Worm (Caenorhabditis elegans): ENCODE data around the gene cutc-1.

cutc-1 gene

DNA sequence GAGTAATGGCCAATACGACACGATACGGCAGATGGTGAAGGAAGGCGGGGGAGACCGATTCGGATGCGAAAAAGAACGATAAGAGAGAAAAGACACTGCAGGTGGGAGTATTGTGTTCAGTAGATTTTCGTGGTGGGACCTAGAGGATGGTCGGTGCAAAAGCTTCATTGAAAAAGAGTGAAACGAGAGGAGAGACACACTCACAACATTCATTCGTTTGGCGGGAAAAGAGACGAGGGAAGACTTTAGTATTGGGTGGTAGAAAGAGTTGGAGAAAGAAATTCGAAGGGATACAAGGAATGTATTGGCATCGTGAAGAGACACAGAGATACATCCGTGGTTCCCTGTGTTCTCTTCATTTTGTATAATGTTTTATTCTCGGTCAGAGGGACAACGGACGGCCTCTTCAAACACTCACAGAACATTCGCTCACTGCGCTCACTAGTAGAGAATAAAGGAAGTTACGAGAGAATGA, 47.0 kb downstream of the cutc-1 start (continued):
- TF ChIP-seq dpl-1 (GFP tag; optimal IDR thresholded peaks at IDR 0.05) (peak; percentile 73), sdz-12 (GFP tag; optimal IDR thresholded peaks at IDR 0.05) (no peak), egl-43 (GFP tag; IDR thresholded peaks at IDR 0.05) (no peak; the same call in 1 of the 2 replicates), F49E8.2 (tag; optimal IDR thresholded peaks at IDR 0.05; ENCODE audit: borderline replicate concordance) (no peak), F44E2.7 (GFP tag; IDR thresholded peaks at IDR 0.05) (no peak), daf-19 (GFP tag; conservative IDR thresholded peaks at IDR 0.05) (no peak)

DNA sequence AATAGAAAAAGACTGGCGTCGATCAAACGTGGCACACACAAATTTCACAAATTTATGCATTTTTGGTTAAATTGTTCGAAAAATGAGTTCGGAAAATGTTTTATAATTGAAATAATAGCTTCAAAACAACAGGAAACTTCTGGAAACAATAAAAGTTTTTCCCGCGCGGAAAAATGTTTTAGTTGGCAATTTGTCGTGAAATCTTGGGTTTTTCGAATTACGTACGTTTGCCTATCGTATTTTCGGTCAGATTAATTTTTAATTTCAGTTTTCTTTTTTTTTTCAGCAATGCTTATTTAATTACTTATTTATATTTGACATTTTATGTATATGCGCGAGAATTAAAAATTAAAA, 48.0 kb downstream of the cutc-1 start:
- TF ChIP-seq Y48G9A.11 (GFP tag; IDR thresholded peaks at IDR 0.05), result 0 out of 2 replicates have a peak, but pooled peaks have one; percentile 9
- TF ChIP-seq lsy-2 (tag; optimal IDR thresholded peaks at IDR 0.05), result no peak
- no peak for TF ChIP-seq skn-1 (tag; optimal IDR thresholded peaks at IDR 0.05)

DNA sequence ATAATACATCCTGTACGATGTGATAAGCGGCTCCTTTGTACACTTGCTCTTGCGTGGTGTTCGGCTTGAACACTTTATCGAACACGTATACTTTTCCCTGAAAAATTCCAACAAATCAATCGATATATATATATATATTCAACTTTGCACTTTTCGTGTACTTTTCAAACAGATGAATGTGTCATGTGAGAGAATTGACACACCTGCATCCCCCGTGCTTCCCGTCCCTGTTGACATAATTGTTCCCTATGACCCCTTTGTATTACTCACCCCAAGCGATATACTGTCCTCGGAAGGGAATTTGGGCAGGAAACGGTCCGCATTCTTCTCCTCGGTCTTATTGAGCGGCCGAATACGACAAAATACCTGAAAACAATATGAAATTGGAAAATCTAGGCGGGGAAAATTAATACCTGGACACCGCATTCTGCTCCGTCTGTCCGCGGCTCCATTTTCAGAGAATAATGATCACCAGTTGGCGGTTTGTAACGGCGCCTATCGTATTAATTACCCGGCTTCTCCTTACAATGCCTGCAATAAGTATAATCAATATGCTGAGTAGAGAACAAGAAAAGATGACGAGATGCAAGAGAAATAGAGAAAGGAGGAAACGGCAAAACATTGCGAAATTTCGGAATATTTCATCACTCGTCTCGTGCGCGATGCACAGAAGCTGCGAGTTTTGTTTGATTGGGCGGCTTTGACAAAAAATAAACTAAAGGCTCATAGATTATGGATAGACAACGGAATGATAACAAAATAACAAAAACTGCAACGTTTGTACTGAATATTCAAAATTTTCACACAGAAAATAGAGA, 48.6 kb downstream of the cutc-1 start, which contains the start of gene unc-116:
TSS of gene unc-116 (minus strand) at position 531 of the 818 bp plus-strand sequence.
- TF ChIP-seq lsy-2 (tag; optimal IDR thresholded peaks at IDR 0.05) (peak; percentile 3 to 72), snpc-1.2 (GFP tag; IDR thresholded peaks at IDR 0.05) (no peak), F26F4.8 (GFP tag; conservative IDR thresholded peaks at IDR 0.05) (no peak), ama-1 (optimal IDR thresholded peaks at IDR 0.05) (no peak), nhr-237 (tag; optimal IDR thresholded peaks at IDR 0.05) (no peak), egl-43 (GFP tag; IDR thresholded peaks at IDR 0.05) (0 out of 2 replicates have a peak, but pooled peaks have one; percentile 28), lim-7 (GFP tag; IDR thresholded peaks at IDR 0.05) (no peak), Y5F2A.4 (GFP tag; optimal IDR thresholded peaks at IDR 0.05) (no peak), ZK337.2 (GFP tag; IDR thresholded peaks at IDR 0.05) (no peak), F10B5.3 (tag; optimal IDR thresholded peaks at IDR 0.05) (no peak), tra-1 (GFP tag; IDR thresholded peaks at IDR 0.05) (no peak), nhr-48 (tag; optimal IDR thresholded peaks at IDR 0.05) (no peak), hlh-11 (tag; optimal IDR thresholded peaks at IDR 0.05) (no peak), nhr-25 (tag; optimal IDR thresholded peaks at IDR 0.05; ENCODE audit: borderline replicate concordance, insufficient read depth) (no peak), php-3 (GFP tag; IDR thresholded peaks at IDR 0.05) (no peak), unc-130 (GFP tag; optimal IDR thresholded peaks at IDR 0.05) (no peak), zip-11 (GFP tag; IDR thresholded peaks at IDR 0.05) (no peak), F37D6.2 (tag; optimal IDR thresholded peaks at IDR 0.05) (no peak), vab-7 (GFP tag; IDR thresholded peaks at IDR 0.05) (no peak), F44E2.7 (GFP tag; IDR thresholded peaks at IDR 0.05) (no peak), spr-1 (tag; optimal IDR thresholded peaks at IDR 0.05) (no peak), dpl-1 (GFP tag; optimal IDR thresholded peaks at IDR 0.05) (peak; percentile 34), egl-27 (tag; optimal IDR thresholded peaks at IDR 0.05) (no peak), dmd-9 (GFP tag; IDR thresholded peaks at IDR 0.05) (0 out of 2 replicates have a peak, but pooled peaks have one; percentile 31), set-16 (GFP tag; IDR thresholded peaks at IDR 0.05) (0 out of 2 replicates have a peak, but pooled peaks have one; percentile 7), nhr-41 (GFP tag; IDR thresholded peaks at IDR 0.05) (no peak), rbr-2 (tag; optimal IDR thresholded peaks at IDR 0.05) (no peak), ceh-20 (GFP tag; IDR thresholded peaks at IDR 0.05) (no peak), zip-2 (tag; optimal IDR thresholded peaks at IDR 0.05) (no peak), madf-9 (GFP tag; conservative IDR thresholded peaks at IDR 0.05) (no peak), arid-1 (GFP tag; conservative IDR thresholded peaks at IDR 0.05) (no peak), T26A8.4 (GFP tag; IDR thresholded peaks at IDR 0.05) (peak; percentile 22; the same call in 1 of the 2 replicates), nhr-77 (tag; optimal IDR thresholded peaks at IDR 0.05) (no peak), T20F7.1 (GFP tag; optimal IDR thresholded peaks at IDR 0.05) (peak; percentile 42), daf-19 (GFP tag; conservative IDR thresholded peaks at IDR 0.05) (no peak), spr-3 (GFP tag; optimal IDR thresholded peaks at IDR 0.05) (no peak), fkh-10 (GFP tag; optimal IDR thresholded peaks at IDR 0.05) (no peak), unc-39 (tag; optimal IDR thresholded peaks at IDR 0.05) (no peak), F49E8.2 (tag; optimal IDR thresholded peaks at IDR 0.05; ENCODE audit: borderline replicate concordance) (no peak), hmg-1.1 (GFP tag; IDR thresholded peaks at IDR 0.05) (peak; percentile 51), mdl-1 (tag; optimal IDR thresholded peaks at IDR 0.05) (peak; percentile 37 to 76), ces-1 (GFP tag; optimal IDR thresholded peaks at IDR 0.05) (no peak)

Measured in whole organism, L4 larva.